Worm (Caenorhabditis elegans) whole organism, midembryonic: ENCODE results near the gene F27E5.7.

Experiments used
- flt-1 ChIP-seq: fragments of 200-800 bp; sonication (Bioruptor generic); IDR thresholded peaks from 2 replicates; pipeline ENCODE4 v1.3.6; 2022; ENCODE audit warnings: missing genetic modification characterization, missing compliant biosample characterization
- klf-2 ChIP-seq: fragments of 200-800 bp; sonication (Bioruptor generic); conservative IDR thresholded peaks from 2 replicates; pipeline ENCODE4 v1.3.6; 2022; ENCODE audit warnings: missing genetic modification reagents, missing genetic modification characterization, missing compliant biosample characterization
- med-1 ChIP-seq: sonication (generic microtip); optimal IDR thresholded peaks from 2 replicates; lab custom pipeline; 2017; ENCODE audit warnings: missing genetic modification characterization, mild to moderate bottlenecking, missing compliant biosample characterization, antibody characterized with exemption, missing genetic modification reagents; ENCODE audit not compliant: insufficient read depth
- ref-1 ChIP-seq: fragments of 200-800 bp; sonication (Bioruptor generic); conservative IDR thresholded peaks from 2 replicates; pipeline ENCODE4 v1.3.6; 2022; ENCODE audit warnings: missing genetic modification reagents, missing genetic modification characterization, missing compliant biosample characterization
- ztf-23 ChIP-seq: fragments of 200-800 bp; sonication (Bioruptor generic); IDR thresholded peaks from 2 replicates; pipeline ENCODE4 v1.3.6; 2022; ENCODE audit warnings: missing genetic modification reagents, missing genetic modification characterization, missing compliant biosample characterization
- ztf-29 ChIP-seq: fragments of 200-800 bp; sonication (Bioruptor generic); IDR thresholded peaks from 2 replicates; pipeline ENCODE4 v1.3.6; 2022; ENCODE audit warnings: missing genetic modification reagents, missing genetic modification characterization, missing compliant biosample characterization

ce11 chrII:10075794-10076193, 46.8 kb upstream of the F27E5.7 start:
- TF ChIP-seq flt-1 (GFP tag; lab: Robert Waterston, UW), result peak; percentile 46; the same call in 1 of the 2 replicates
- TF ChIP-seq ztf-23, result no peak
- no peak for TF ChIP-seq ztf-29 (GFP tag; lab: Robert Waterston, UW)
- no peak for TF ChIP-seq med-1 (GFP tag; lab: Kevin White, UChicago)
- no peak for TF ChIP-seq klf-2 (GFP tag; lab: Robert Waterston, UW)
- TF ChIP-seq ref-1 (GFP tag; lab: Robert Waterston, UW), result no peak
